Worm (Caenorhabditis elegans): ENCODE results near the gene ZK593.3.

DNA sequence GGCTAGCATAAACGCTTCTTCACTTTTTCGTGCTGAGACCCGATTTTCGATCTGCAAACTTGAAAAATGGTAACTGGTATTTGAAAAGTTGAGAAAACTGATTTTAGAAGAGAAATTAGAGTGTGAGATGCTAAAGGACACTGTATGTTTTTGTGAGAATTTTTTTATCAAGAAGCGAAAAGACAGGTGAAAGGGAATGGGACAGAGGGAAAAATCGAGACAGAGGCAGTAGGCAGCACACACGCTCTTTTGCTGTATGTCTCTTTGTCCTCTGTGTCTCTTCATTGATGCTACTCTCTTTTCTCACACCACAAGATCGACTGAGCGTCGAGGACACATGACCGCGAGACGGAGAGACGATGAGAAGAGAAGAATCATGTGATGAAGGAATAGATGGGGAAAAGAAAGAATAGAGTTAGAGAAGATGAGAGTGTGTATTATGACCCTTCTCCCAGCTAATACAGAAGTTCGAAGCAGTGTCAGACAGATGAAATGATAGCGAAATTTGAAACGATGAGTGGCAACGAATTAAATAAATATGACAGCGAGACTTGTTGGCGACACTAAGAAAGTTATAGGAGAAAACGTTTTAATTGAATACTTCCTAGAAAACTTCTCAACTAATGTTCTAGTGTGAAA is 20.5 kb downstream of the ZK593.3 start, which contains the start of gene lgg-2:
- TF ChIP-seq snpc-1.3 (tag; optimal IDR thresholded peaks at IDR 0.05; ENCODE audit: insufficient read depth) (no peak), Y79H2A.3 (GFP tag; conservative IDR thresholded peaks at IDR 0.05) (no peak), nfyb-1 (GFP tag; IDR thresholded peaks at IDR 0.05) (peak; percentile 92), egrh-3 (GFP tag; IDR thresholded peaks at IDR 0.05) (peak; percentile 11; the same call in 1 of the 2 replicates), bed-2 (GFP tag; IDR thresholded peaks at IDR 0.05) (no peak), dpl-1 (GFP tag; optimal IDR thresholded peaks at IDR 0.05) (no peak), sdz-38 (tag; optimal IDR thresholded peaks at IDR 0.05) (no peak), repo-1 (tag; optimal IDR thresholded peaks at IDR 0.05) (peak; percentile 47), Y56A3A.18 (GFP tag; IDR thresholded peaks at IDR 0.05) (peak; percentile 42; the same call in 1 of the 2 replicates), lir-1 (GFP tag; conservative IDR thresholded peaks at IDR 0.05) (0 out of 2 replicates have a peak, but pooled peaks have one; percentile 7), F39B2.1 (GFP tag; IDR thresholded peaks at IDR 0.05) (no peak)
